Worm (Caenorhabditis elegans) whole organism, young adult: ENCODE data around the gene F25B5.5.

Source experiments
- B0261.1 ChIP-seq: sonication (generic microtip); optimal IDR thresholded peaks from 2 replicates; lab custom pipeline; 2016; ENCODE audit warnings: mild to moderate bottlenecking, missing genetic modification characterization, moderate library complexity, missing compliant biosample characterization
- B0336.3 ChIP-seq: fragments of 200-800 bp; sonication (Bioruptor generic); IDR thresholded peaks from 2 replicates; pipeline ENCODE4 v1.3.6; 2022; ENCODE audit warnings: missing genetic modification characterization, missing compliant biosample characterization
- C06A6.2 ChIP-seq: fragments of 200-800 bp; sonication (Bioruptor generic); conservative IDR thresholded peaks from 2 replicates; pipeline ENCODE4 v1.3.6; 2022; ENCODE audit warnings: missing genetic modification characterization, missing compliant biosample characterization
- C17E4.6 ChIP-seq: fragments of 200-800 bp; sonication (Bioruptor generic); IDR thresholded peaks from 2 replicates; pipeline ENCODE4 v1.3.6; 2022; ENCODE audit warnings: missing genetic modification reagents, missing genetic modification characterization, missing compliant biosample characterization
- D2030.7 ChIP-seq: fragments of 200-800 bp; sonication (Bioruptor generic); IDR thresholded peaks from 2 replicates; pipeline ENCODE4 v1.3.6; 2022; ENCODE audit warnings: missing genetic modification reagents, missing genetic modification characterization, missing compliant biosample characterization
- F37B4.10 ChIP-seq: fragments of 200-800 bp; sonication (Bioruptor generic); IDR thresholded peaks from 2 replicates; pipeline ENCODE4 v1.3.6; 2022; ENCODE audit warnings: missing genetic modification characterization, missing compliant biosample characterization
- F49E8.2 ChIP-seq: sonication (generic microtip); optimal IDR thresholded peaks from 3 replicates; lab custom pipeline; 2017; ENCODE audit warnings: missing genetic modification characterization, mild to moderate bottlenecking, missing compliant biosample characterization, antibody characterized with exemption, moderate library complexity; ENCODE audit not compliant: insufficient read depth
- F57A8.1 ChIP-seq: fragments of 200-800 bp; sonication (Bioruptor generic); optimal IDR thresholded peaks from 2 replicates; lab custom pipeline; 2018; ENCODE audit warnings: mild to moderate bottlenecking, missing genetic modification characterization, moderate library complexity, missing compliant biosample characterization
- F57C9.4 ChIP-seq: sonication (generic microtip); optimal IDR thresholded peaks from 2 replicates; lab custom pipeline; 2017; ENCODE audit warnings: mild to moderate bottlenecking, missing genetic modification characterization, missing compliant biosample characterization
- K11D2.4 ChIP-seq: fragments of 200-800 bp; sonication (Bioruptor generic); IDR thresholded peaks from 2 replicates; pipeline ENCODE4 v1.3.6; 2022; ENCODE audit warnings: missing genetic modification reagents, missing genetic modification characterization, missing compliant biosample characterization
- K12H6.12 ChIP-seq: fragments of 200-800 bp; sonication (Bioruptor generic); optimal IDR thresholded peaks from 2 replicates; lab custom pipeline; 2018; ENCODE audit warnings: mild to moderate bottlenecking, missing genetic modification characterization, missing compliant biosample characterization
- Y53G8AR.9 ChIP-seq: fragments of 200-800 bp; sonication (Bioruptor generic); conservative IDR thresholded peaks from 2 replicates; pipeline ENCODE4 v1.3.6; 2022; ENCODE audit warnings: missing genetic modification reagents, missing genetic modification characterization, missing compliant biosample characterization
- Y95B8A.8 ChIP-seq: fragments of 200-800 bp; sonication (Bioruptor generic); IDR thresholded peaks from 2 replicates; pipeline ENCODE4 v1.3.6; 2022; ENCODE audit warnings: missing genetic modification reagents, missing genetic modification characterization, missing compliant biosample characterization
- ZK185.1 ChIP-seq: sonication (generic microtip); optimal IDR thresholded peaks from 2 replicates; lab custom pipeline; 2016; ENCODE audit warnings: mild to moderate bottlenecking, missing genetic modification characterization, missing compliant biosample characterization; ENCODE audit not compliant: poor library complexity, severe bottlenecking
- akir-1 ChIP-seq: fragments of 200-800 bp; sonication (Bioruptor generic); optimal IDR thresholded peaks from 2 replicates; lab custom pipeline; 2018; ENCODE audit warnings: mild to moderate bottlenecking, missing genetic modification characterization, moderate library complexity, missing compliant biosample characterization
- ama-1 ChIP-seq, 3 experiments: fragments of 150-350 bp in 1 of 3; sonication (generic microtip) in 2 of 3; optimal IDR thresholded peaks; 2 replicates each; lab custom pipeline; 2014 to 2018; ENCODE audit warnings: missing biosample characterization in 2 of 3, missing genetic modification characterization in 2 of 3, missing genetic modification reagents in 2 of 3
- attf-6 ChIP-seq: fragments of 200-800 bp; sonication (Bioruptor generic); IDR thresholded peaks from 2 replicates; pipeline ENCODE4 v1.3.6; 2022; ENCODE audit warnings: missing genetic modification reagents, missing genetic modification characterization, missing compliant biosample characterization
- bed-1 ChIP-seq: fragments of 200-800 bp; sonication (Bioruptor generic); IDR thresholded peaks from 2 replicates; pipeline ENCODE4 v1.3.6; 2022; ENCODE audit warnings: missing genetic modification reagents, missing genetic modification characterization, missing compliant biosample characterization
- cebp-1 ChIP-seq, 2 experiments: fragments of 200-800 bp in 1 of 2; sonication (Bioruptor generic) in 1 of 2; sonication (generic microtip) in 1 of 2; IDR thresholded peaks in 1 of 2; optimal IDR thresholded peaks in 1 of 2; 2 replicates each; pipeline versions ENCODE4 v1.3.6 to Lab custom; 2017 to 2022; ENCODE audit warnings: missing compliant biosample characterization in 2 of 2, missing genetic modification characterization in 2 of 2, mild to moderate bottlenecking in 1 of 2, missing genetic modification reagents in 1 of 2, moderate library complexity in 1 of 2
- cebp-2 ChIP-seq: fragments of 200-800 bp; sonication (Bioruptor generic); IDR thresholded peaks from 2 replicates; pipeline ENCODE4 v1.3.6; 2022; ENCODE audit warnings: missing genetic modification characterization, missing compliant biosample characterization
- ceh-100 ChIP-seq: fragments of 200-800 bp; sonication (Bioruptor generic); IDR thresholded peaks from 2 replicates; pipeline ENCODE4 v1.3.6; 2022; ENCODE audit warnings: missing genetic modification reagents, missing genetic modification characterization, missing compliant biosample characterization
- ceh-91 ChIP-seq: fragments of 200-800 bp; sonication (Bioruptor generic); IDR thresholded peaks from 2 replicates; pipeline ENCODE4 v1.3.6; 2022; ENCODE audit warnings: missing genetic modification reagents, missing genetic modification characterization, missing compliant biosample characterization
- chd-7 ChIP-seq: sonication (generic microtip); optimal IDR thresholded peaks from 2 replicates; lab custom pipeline; 2016; ENCODE audit warnings: mild to moderate bottlenecking, missing genetic modification characterization, moderate library complexity, missing compliant biosample characterization
- die-1 ChIP-seq: sonication (generic microtip); optimal IDR thresholded peaks from 2 replicates; lab custom pipeline; 2016; ENCODE audit warnings: missing genotype, mild to moderate bottlenecking, missing genetic modification characterization, missing compliant biosample characterization
- efl-1 ChIP-seq: fragments of 150-350 bp; optimal IDR thresholded peaks from 2 replicates; lab custom pipeline; 2014; ENCODE audit warnings: missing biosample characterization, missing genetic modification reagents, missing genetic modification characterization
- ets-4 ChIP-seq: fragments of 200-800 bp; sonication (Bioruptor generic); optimal IDR thresholded peaks from 2 replicates; lab custom pipeline; 2018; ENCODE audit warnings: mild to moderate bottlenecking, missing genetic modification characterization, missing compliant biosample characterization
- fkh-3 ChIP-seq: sonication (generic microtip); optimal IDR thresholded peaks from 2 replicates; lab custom pipeline; 2016; ENCODE audit warnings: mild to moderate bottlenecking, missing genetic modification characterization, missing compliant biosample characterization
- him-1 ChIP-seq: sonication (generic microtip); optimal IDR thresholded peaks from 2 replicates; lab custom pipeline; 2016; ENCODE audit warnings: missing genotype, missing genetic modification reagents, missing genetic modification characterization, missing compliant biosample characterization
- hmg-1.2 ChIP-seq: fragments of 200-800 bp; sonication (Bioruptor generic); IDR thresholded peaks from 2 replicates; pipeline ENCODE4 v1.3.6; 2022; ENCODE audit warnings: missing genetic modification reagents, missing genetic modification characterization, missing compliant biosample characterization
- hrde-1 ChIP-seq: sonication (generic microtip); optimal IDR thresholded peaks from 2 replicates; lab custom pipeline; 2016; ENCODE audit warnings: missing genetic modification characterization, mild to moderate bottlenecking, missing compliant biosample characterization, moderate library complexity, missing genotype, missing genetic modification reagents, borderline replicate concordance
- let-607 ChIP-seq, 2 experiments: fragments of 200-800 bp in 1 of 2; sonication (Bioruptor generic) in 1 of 2; sonication (generic microtip) in 1 of 2; optimal IDR thresholded peaks; 2 replicates each; lab custom pipeline; 2016 to 2018; ENCODE audit warnings: mild to moderate bottlenecking in 2 of 2, missing compliant biosample characterization in 2 of 2, missing genetic modification characterization in 2 of 2, moderate library complexity in 2 of 2, missing genotype in 1 of 2
- lin-35 ChIP-seq, 3 experiments: fragments of 150-350 bp in 2 of 3; sonication (generic microtip) in 1 of 3; optimal IDR thresholded peaks; 2 replicates each; lab custom pipeline; 2014 to 2018; ENCODE audit warnings: missing biosample characterization in 3 of 3, missing genetic modification characterization in 3 of 3, missing genetic modification reagents in 3 of 3
- lir-1 ChIP-seq: fragments of 200-800 bp; sonication (Bioruptor generic); conservative IDR thresholded peaks from 2 replicates; pipeline ENCODE4 v1.3.6; 2022; ENCODE audit warnings: missing genetic modification reagents, missing genetic modification characterization, missing compliant biosample characterization
- lsy-27 ChIP-seq: sonication (generic microtip); optimal IDR thresholded peaks from 2 replicates; lab custom pipeline; 2017; ENCODE audit warnings: missing genetic modification characterization, mild to moderate bottlenecking, missing compliant biosample characterization, antibody characterized with exemption, missing genotype, borderline replicate concordance; ENCODE audit not compliant: insufficient read depth
- madf-10 ChIP-seq: sonication (generic microtip); optimal IDR thresholded peaks from 2 replicates; lab custom pipeline; 2016; ENCODE audit warnings: mild to moderate bottlenecking, missing genetic modification characterization, missing compliant biosample characterization
- nhr-179 ChIP-seq: sonication (generic microtip); optimal IDR thresholded peaks from 2 replicates; lab custom pipeline; 2016; ENCODE audit warnings: mild to moderate bottlenecking, missing genetic modification characterization, missing compliant biosample characterization
- nhr-80 ChIP-seq: sonication (generic microtip); optimal IDR thresholded peaks from 2 replicates; lab custom pipeline; 2016; ENCODE audit warnings: missing genetic modification characterization, missing compliant biosample characterization
- nhr-90 ChIP-seq: sonication (generic microtip); optimal IDR thresholded peaks from 2 replicates; lab custom pipeline; 2016; ENCODE audit warnings: missing genotype, mild to moderate bottlenecking, missing genetic modification characterization, missing compliant biosample characterization
- pbrm-1 ChIP-seq: fragments of 200-800 bp; sonication (Bioruptor generic); IDR thresholded peaks from 2 replicates; pipeline ENCODE4 v1.3.6; 2022; ENCODE audit warnings: missing genetic modification reagents, missing genetic modification characterization, missing compliant biosample characterization
- repo-1 ChIP-seq: sonication (generic microtip); optimal IDR thresholded peaks from 2 replicates; lab custom pipeline; 2017; ENCODE audit warnings: mild to moderate bottlenecking, missing genetic modification characterization, missing compliant biosample characterization
- snpc-1.1 ChIP-seq: sonication (generic microtip); optimal IDR thresholded peaks from 2 replicates; lab custom pipeline; 2017; ENCODE audit warnings: missing genetic modification characterization, mild to moderate bottlenecking, missing compliant biosample characterization, antibody characterized with exemption, moderate library complexity, missing genotype, missing genetic modification reagents; ENCODE audit not compliant: insufficient read depth
- snpc-3.4 ChIP-seq: sonication (generic microtip); optimal IDR thresholded peaks from 2 replicates; lab custom pipeline; 2017; ENCODE audit warnings: missing genetic modification characterization, mild to moderate bottlenecking, missing compliant biosample characterization, antibody characterized with exemption, moderate library complexity, missing genotype, missing genetic modification reagents
- tlf-1 ChIP-seq: fragments of 200-800 bp; sonication (Bioruptor generic); optimal IDR thresholded peaks from 2 replicates; lab custom pipeline; 2018; ENCODE audit warnings: mild to moderate bottlenecking, missing genetic modification characterization, missing compliant biosample characterization
- xnd-1 ChIP-seq: sonication (generic microtip); optimal IDR thresholded peaks from 2 replicates; lab custom pipeline; 2016; ENCODE audit warnings: missing genotype, missing genetic modification reagents, missing genetic modification characterization, missing compliant biosample characterization
- ztf-18 ChIP-seq: sonication (generic microtip); optimal IDR thresholded peaks from 2 replicates; lab custom pipeline; 2016; ENCODE audit warnings: missing genotype, mild to moderate bottlenecking, missing genetic modification characterization, missing compliant biosample characterization
- ztf-22 ChIP-seq: fragments of 200-800 bp; sonication (Bioruptor generic); optimal IDR thresholded peaks from 2 replicates; lab custom pipeline; 2018; ENCODE audit warnings: mild to moderate bottlenecking, missing genetic modification characterization, moderate library complexity, missing compliant biosample characterization
- ztf-28 ChIP-seq: fragments of 200-800 bp; sonication (Bioruptor generic); IDR thresholded peaks from 2 replicates; pipeline ENCODE4 v1.3.6; 2022; ENCODE audit warnings: missing genetic modification reagents, missing genetic modification characterization, missing compliant biosample characterization
- ztf-6 ChIP-seq: fragments of 200-800 bp; sonication (Bioruptor generic); IDR thresholded peaks from 2 replicates; pipeline ENCODE4 v1.3.6; 2022; ENCODE audit warnings: missing genetic modification reagents, missing genetic modification characterization, missing compliant biosample characterization

The F25B5.5 gene

DNA sequence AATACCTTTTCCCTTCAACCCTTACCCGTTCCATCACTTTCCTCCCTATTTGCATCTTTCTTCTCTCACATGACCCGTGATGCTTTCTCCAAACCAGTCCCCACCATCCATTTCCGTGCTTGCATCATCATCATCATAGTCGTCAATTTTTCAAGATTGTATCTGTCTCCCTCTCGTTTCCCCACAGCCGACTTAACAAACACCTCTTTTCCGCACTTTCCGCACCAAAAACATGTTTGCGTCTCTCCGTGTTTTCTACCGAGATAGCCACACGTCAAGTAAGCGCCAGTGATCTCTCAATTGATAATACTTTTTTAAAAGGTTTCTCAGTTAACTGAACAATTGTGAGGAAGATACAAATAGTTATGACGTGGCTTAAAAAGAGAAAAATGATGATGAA lies 7.9 kb downstream of the F25B5.5 start (continued):
- TF ChIP-seq lin-35 (GFP tag; optimal IDR thresholded peaks at IDR 0.05; lab: Kevin White, UChicago) (peak in 1 of 3 experiments; percentile 29), ztf-18 (no peak), attf-6 (GFP tag; lab: Robert Waterston, UW) (no peak), let-607 (tag; optimal IDR thresholded peaks at IDR 0.05; lab: Kevin White, UChicago) (peak in 1 of 2 experiments; percentile 24), B0261.1 (tag; lab: Kevin White, UChicago) (no peak), bed-1 (no peak), nhr-179 (tag; lab: Kevin White, UChicago) (no peak), C17E4.6 (GFP tag; lab: Robert Waterston, UW) (no peak), ceh-91 (GFP tag; lab: Robert Waterston, UW) (no peak), ceh-100 (GFP tag; lab: Robert Waterston, UW) (no peak), snpc-3.4 (tag; lab: Kevin White, UChicago) (no peak), snpc-1.1 (tag; lab: Kevin White, UChicago) (no peak), chd-7 (peak; percentile 29), hmg-1.2 (no peak), F37B4.10 (GFP tag; lab: Robert Waterston, UW) (no peak), nhr-90 (tag; lab: Kevin White, UChicago) (no peak), efl-1 (no peak), F57A8.1 (no peak), K11D2.4 (GFP tag; lab: Robert Waterston, UW) (0 out of 2 replicates have a peak, but pooled peaks have one; percentile 13), cebp-2 (GFP tag; lab: Robert Waterston, UW) (no peak), ztf-22 (GFP tag; lab: Kevin White, UChicago) (no peak), B0336.3 (no peak), fkh-3 (no peak), D2030.7 (no peak), repo-1 (no peak), ztf-28 (no peak), Y95B8A.8 (GFP tag; lab: Robert Waterston, UW) (0 out of 2 replicates have a peak, but pooled peaks have one; percentile 24), ZK185.1 (tag; lab: Kevin White, UChicago) (no peak), ztf-6 (GFP tag; lab: Robert Waterston, UW) (no peak), hrde-1 (tag; lab: Kevin White, UChicago) (no peak), K12H6.12 (peak; percentile 57), him-1 (no peak), die-1 (peak; percentile 36), lir-1 (GFP tag; lab: Robert Waterston, UW) (no peak)

DNA sequence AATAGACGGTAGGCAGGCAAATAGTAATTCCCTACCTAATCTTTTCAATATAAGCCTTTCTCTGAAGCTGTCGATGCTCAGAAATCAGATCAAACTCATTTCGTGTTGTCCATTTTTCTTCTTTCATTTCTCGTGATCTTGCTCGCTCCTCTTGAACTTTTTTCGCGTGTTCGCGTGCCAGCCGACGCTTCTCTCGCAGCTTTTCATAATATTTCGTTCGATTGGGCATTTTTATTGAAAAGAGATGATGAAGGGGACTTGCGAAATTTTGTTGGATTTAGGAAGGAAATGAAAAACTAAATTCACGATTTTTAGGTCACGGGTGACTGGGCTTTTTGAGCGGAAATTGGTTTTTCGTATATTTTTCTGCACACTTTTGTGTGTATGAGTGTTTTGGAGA lies 8.9 kb downstream of the F25B5.5 start, which contains the start of gene EGAP1.1:
EGAP1.1 (minus strand) TSS at position 229 of the 400 bp plus-strand sequence.
- no peak for TF ChIP-seq F37B4.10 (GFP tag; lab: Robert Waterston, UW)
- TF ChIP-seq pbrm-1 (GFP tag; lab: Robert Waterston, UW): no peak
- TF ChIP-seq akir-1 (GFP tag; lab: Kevin White, UChicago): no peak
- TF ChIP-seq F57C9.4 (tag; lab: Kevin White, UChicago): no peak
- no peak for TF ChIP-seq tlf-1 (GFP tag; lab: Kevin White, UChicago)
- TF ChIP-seq nhr-80 (tag; lab: Kevin White, UChicago): no peak
- peak; percentile 62 for TF ChIP-seq cebp-1 (GFP tag; IDR thresholded peaks at IDR 0.05; lab: Robert Waterston, UW)
- peak; percentile 88 for TF ChIP-seq cebp-1 (tag; optimal IDR thresholded peaks at IDR 0.05; lab: Kevin White, UChicago)
- no peak for TF ChIP-seq Y53G8AR.9
- no peak for TF ChIP-seq C06A6.2 (GFP tag; lab: Robert Waterston, UW)
- TF ChIP-seq snpc-3.4 (tag; lab: Kevin White, UChicago): no peak
- no peak for TF ChIP-seq F49E8.2 (tag; lab: Kevin White, UChicago)
- TF ChIP-seq xnd-1: no peak
- TF ChIP-seq ama-1 (optimal IDR thresholded peaks at IDR 0.05; lab: Kevin White, UChicago): no peak
- TF ChIP-seq ama-1 (GFP tag; optimal IDR thresholded peaks at IDR 0.05; lab: Kevin White, UChicago): no peak
- no peak for TF ChIP-seq lsy-27 (tag; lab: Kevin White, UChicago)
- TF ChIP-seq ets-4: no peak
- peak; percentile 17 for TF ChIP-seq madf-10
- TF ChIP-seq K12H6.12: no peak
- no peak for TF ChIP-seq ztf-18
- TF ChIP-seq, all 124 proteins: peak for 2
